Fruit fly (Drosophila melanogaster) whole organism, prepupa: ENCODE data around the gene wg.

Experiments used
- Blimp-1 ChIP-seq: fragments of 200-800 bp; sonication (Bioruptor generic); optimal IDR thresholded peaks from 3 replicates; lab custom pipeline; 2017; ENCODE audit warnings: missing biosample characterization, missing genetic modification characterization, mild to moderate bottlenecking, moderate library complexity, missing genetic modification reagents
- CG10631 ChIP-seq: fragments of 200-800 bp; sonication (Bioruptor generic); optimal IDR thresholded peaks from 2 replicates; lab custom pipeline; 2016; ENCODE audit warnings: missing biosample characterization, missing genetic modification characterization
- CG10669 ChIP-seq: fragments of 200-800 bp; sonication (Bioruptor generic); optimal IDR thresholded peaks from 3 replicates; lab custom pipeline; 2018; ENCODE audit warnings: missing biosample characterization, mild to moderate bottlenecking, missing genetic modification characterization, moderate library complexity
- CG11294 ChIP-seq: fragments of 200-800 bp; sonication (Bioruptor generic); IDR thresholded peaks from 2 replicates; pipeline ENCODE4 v1.3.6; 2022; ENCODE audit warnings: missing biosample characterization, missing genetic modification characterization
- CG11762 ChIP-seq: fragments of 200-800 bp; sonication (Bioruptor generic); optimal IDR thresholded peaks from 3 replicates; lab custom pipeline; 2016; ENCODE audit warnings: missing biosample characterization, missing genetic modification characterization; ENCODE audit not compliant: insufficient read depth
- CG11902 ChIP-seq: fragments of 200-800 bp; sonication (Bioruptor generic); optimal IDR thresholded peaks from 3 replicates; lab custom pipeline; 2016; ENCODE audit warnings: missing biosample characterization, missing genetic modification characterization
- CG15336 ChIP-seq: fragments of 200-800 bp; sonication (Bioruptor generic); IDR thresholded peaks from 2 replicates; pipeline ENCODE4 v1.3.6; 2022; ENCODE audit warnings: missing biosample characterization, missing genetic modification characterization
- CG16779 ChIP-seq: fragments of 200-800 bp; sonication (Bioruptor generic); optimal IDR thresholded peaks from 3 replicates; lab custom pipeline; 2017; ENCODE audit warnings: missing biosample characterization, mild to moderate bottlenecking, missing genetic modification characterization
- CG3032 ChIP-seq: fragments of 200-800 bp; optimal IDR thresholded peaks from 2 replicates; lab custom pipeline; 2019; ENCODE audit warnings: missing biosample characterization, mild to moderate bottlenecking, missing genetic modification characterization, moderate library complexity
- CG31627 ChIP-seq: fragments of 200-800 bp; sonication (Bioruptor generic); optimal IDR thresholded peaks from 3 replicates; lab custom pipeline; 2016; ENCODE audit warnings: missing biosample characterization, missing genetic modification characterization
- CG32006 ChIP-seq: fragments of 200-800 bp; sonication (Bioruptor generic); optimal IDR thresholded peaks from 3 replicates; lab custom pipeline; 2017; ENCODE audit warnings: missing biosample characterization, mild to moderate bottlenecking, missing genetic modification characterization
- CG34406 ChIP-seq: fragments of 200-800 bp; sonication (Bioruptor generic); optimal IDR thresholded peaks from 3 replicates; lab custom pipeline; 2016; ENCODE audit warnings: missing biosample characterization, missing genetic modification characterization
- CG3919 ChIP-seq: fragments of 200-800 bp; sonication (Bioruptor generic); optimal IDR thresholded peaks from 3 replicates; lab custom pipeline; 2016; ENCODE audit warnings: missing biosample characterization, missing genetic modification characterization
- CG6276 ChIP-seq: fragments of 200-800 bp; sonication (Bioruptor generic); optimal IDR thresholded peaks from 2 replicates; lab custom pipeline; 2017; ENCODE audit warnings: missing biosample characterization, mild to moderate bottlenecking, missing genetic modification characterization
- CG6808 ChIP-seq: fragments of 200-800 bp; sonication (Bioruptor generic); optimal IDR thresholded peaks from 3 replicates; lab custom pipeline; 2017; ENCODE audit warnings: missing biosample characterization, missing genetic modification characterization, mild to moderate bottlenecking, moderate library complexity, missing genetic modification reagents
- CG7368 ChIP-seq: fragments of 200-800 bp; sonication (Bioruptor generic); optimal IDR thresholded peaks from 3 replicates; lab custom pipeline; 2016; ENCODE audit warnings: missing biosample characterization, missing genetic modification characterization
- CG8119 ChIP-seq: fragments of 200-800 bp; sonication (Bioruptor generic); IDR thresholded peaks from 3 replicates; pipeline ENCODE4 v1.3.6; 2022; ENCODE audit warnings: missing biosample characterization, missing genetic modification characterization
- CG8319 ChIP-seq: fragments of 200-800 bp; sonication (Bioruptor generic); optimal IDR thresholded peaks from 3 replicates; lab custom pipeline; 2016; ENCODE audit warnings: missing biosample characterization, missing genetic modification characterization
- CG8632 ChIP-seq: fragments of 200-800 bp; sonication (Bioruptor generic); optimal IDR thresholded peaks from 3 replicates; lab custom pipeline; 2016; ENCODE audit warnings: missing biosample characterization, missing genetic modification characterization
- CG9139 ChIP-seq: fragments of 200-800 bp; sonication (Bioruptor generic); optimal IDR thresholded peaks from 3 replicates; lab custom pipeline; 2017; ENCODE audit warnings: missing biosample characterization, mild to moderate bottlenecking, missing genetic modification characterization
- Eip75B ChIP-seq: fragments of 200-800 bp; sonication (Bioruptor generic); optimal IDR thresholded peaks from 3 replicates; lab custom pipeline; 2016; ENCODE audit warnings: missing biosample characterization, missing genetic modification characterization
- Eip78C ChIP-seq: fragments of 200-800 bp; sonication (Bioruptor generic); peaks from one replicate; lab custom pipeline; 2016; ENCODE audit warnings: missing biosample characterization, missing genetic modification characterization
- Ets21C ChIP-seq: fragments of 200-800 bp; sonication (Bioruptor generic); optimal IDR thresholded peaks from 3 replicates; lab custom pipeline; 2016; ENCODE audit warnings: missing biosample characterization, missing genetic modification characterization
- Ets96B ChIP-seq: fragments of 200-800 bp; optimal IDR thresholded peaks from 2 replicates; lab custom pipeline; 2019; ENCODE audit warnings: missing biosample characterization, mild to moderate bottlenecking, missing genetic modification characterization, moderate library complexity
- Gug ChIP-seq: fragments of 200-800 bp; sonication (Bioruptor generic); IDR thresholded peaks from 2 replicates; pipeline ENCODE4 v1.3.6; 2022; ENCODE audit warnings: missing biosample characterization, missing genetic modification characterization
- Hr38 ChIP-seq: sonication (Bioruptor generic); optimal IDR thresholded peaks from 2 replicates; lab custom pipeline; 2016; ENCODE audit warnings: missing biosample characterization, missing genetic modification characterization
- Hr4 ChIP-seq: fragments of 200-800 bp; sonication (Bioruptor generic); optimal IDR thresholded peaks from 3 replicates; lab custom pipeline; 2016; ENCODE audit warnings: missing biosample characterization, missing genetic modification characterization
- Lpt ChIP-seq: fragments of 200-800 bp; sonication (Bioruptor generic); optimal IDR thresholded peaks from 3 replicates; lab custom pipeline; 2016; ENCODE audit warnings: missing biosample characterization, missing genetic modification characterization
- OdsH ChIP-seq: fragments of 200-800 bp; sonication (Bioruptor generic); optimal IDR thresholded peaks from 3 replicates; lab custom pipeline; 2016; ENCODE audit warnings: missing biosample characterization, missing genetic modification characterization
- Smox ChIP-seq: fragments of 200-800 bp; sonication (Bioruptor generic); optimal IDR thresholded peaks from 3 replicates; lab custom pipeline; 2016; ENCODE audit warnings: missing biosample characterization, missing genetic modification characterization
- Sox102F ChIP-seq: fragments of 200-800 bp; sonication (Bioruptor generic); optimal IDR thresholded peaks from 2 replicates; lab custom pipeline; 2016; ENCODE audit warnings: missing biosample characterization, mild to moderate bottlenecking, missing genetic modification characterization
- Sox14 ChIP-seq: fragments of 200-800 bp; sonication (Bioruptor generic); optimal IDR thresholded peaks from 3 replicates; lab custom pipeline; 2016; ENCODE audit warnings: missing biosample characterization, missing genetic modification characterization
- Sox15 ChIP-seq: fragments of 200-800 bp; sonication (Bioruptor generic); optimal IDR thresholded peaks from 3 replicates; lab custom pipeline; 2016; ENCODE audit warnings: missing biosample characterization, missing genetic modification characterization
- acj6 ChIP-seq: fragments of 200-800 bp; sonication (Bioruptor generic); optimal IDR thresholded peaks from 3 replicates; lab custom pipeline; 2016; ENCODE audit warnings: missing biosample characterization, missing genetic modification characterization
- cyc ChIP-seq: fragments of 200-800 bp; sonication (Bioruptor generic); optimal IDR thresholded peaks from 3 replicates; lab custom pipeline; 2016; ENCODE audit warnings: missing biosample characterization, missing genetic modification characterization
- dac ChIP-seq: fragments of 200-800 bp; sonication (Bioruptor generic); optimal IDR thresholded peaks from 2 replicates; lab custom pipeline; 2017; ENCODE audit warnings: missing biosample characterization, mild to moderate bottlenecking, missing genetic modification characterization
- dsx ChIP-seq: fragments of 200-800 bp; optimal IDR thresholded peaks from 3 replicates; lab custom pipeline; 2019; ENCODE audit warnings: missing biosample characterization, mild to moderate bottlenecking, missing genetic modification characterization, moderate library complexity; ENCODE audit not compliant: poor library complexity, severe bottlenecking
- eg ChIP-seq: fragments of 200-800 bp; sonication (Bioruptor generic); IDR thresholded peaks from 3 replicates; pipeline ENCODE4 v1.3.6; 2022; ENCODE audit warnings: missing biosample characterization, missing genetic modification characterization
- fd59A ChIP-seq: fragments of 200-800 bp; sonication (Bioruptor generic); optimal IDR thresholded peaks from 2 replicates; lab custom pipeline; 2017; ENCODE audit warnings: missing biosample characterization, mild to moderate bottlenecking, missing genetic modification characterization, missing genetic modification reagents
- fd85E ChIP-seq: fragments of 200-800 bp; sonication (Bioruptor generic); optimal IDR thresholded peaks from 3 replicates; lab custom pipeline; 2016; ENCODE audit warnings: missing biosample characterization, missing genetic modification characterization
- fkh ChIP-seq: fragments of 200-800 bp; sonication (Bioruptor generic); optimal IDR thresholded peaks from 3 replicates; lab custom pipeline; 2017; ENCODE audit warnings: missing biosample characterization, mild to moderate bottlenecking, missing genetic modification characterization, moderate library complexity
- net ChIP-seq: fragments of 200-800 bp; sonication (Bioruptor generic); optimal IDR thresholded peaks from 3 replicates; lab custom pipeline; 2016; ENCODE audit warnings: missing biosample characterization, missing genetic modification characterization
- pdm3 ChIP-seq: fragments of 200-800 bp; sonication (Bioruptor generic); optimal IDR thresholded peaks from 3 replicates; lab custom pipeline; 2016; ENCODE audit warnings: missing biosample characterization, missing genetic modification characterization
- salr ChIP-seq, 2 experiments: fragments of 200-800 bp; sonication (Bioruptor generic); optimal IDR thresholded peaks; 3 replicates each; lab custom pipeline; 2016 to 2018; ENCODE audit warnings: missing biosample characterization in 2 of 2, missing genetic modification characterization in 2 of 2, mild to moderate bottlenecking in 1 of 2
- spab ChIP-seq: fragments of 200-800 bp; sonication (Bioruptor generic); optimal IDR thresholded peaks from 2 replicates; lab custom pipeline; 2017; ENCODE audit warnings: missing biosample characterization, mild to moderate bottlenecking, missing genetic modification characterization, missing genetic modification reagents
- ss ChIP-seq, 2 experiments: fragments of 200-800 bp; sonication (Bioruptor generic); optimal IDR thresholded peaks; 2 replicates in 1 of 2; 3 replicates in 1 of 2; lab custom pipeline; 2017 to 2018; ENCODE audit warnings: mild to moderate bottlenecking in 2 of 2, missing biosample characterization in 2 of 2, missing genetic modification characterization in 2 of 2, moderate library complexity in 1 of 2
- svp ChIP-seq: fragments of 200-800 bp; sonication (Bioruptor generic); peaks from one replicate; lab custom pipeline; 2016; ENCODE audit warnings: missing biosample characterization, missing genetic modification characterization
- topi ChIP-seq: fragments of 200-800 bp; sonication (Bioruptor generic); optimal IDR thresholded peaks from 3 replicates; lab custom pipeline; 2016; ENCODE audit warnings: missing biosample characterization, missing genetic modification characterization
- vri ChIP-seq: fragments of 200-800 bp; sonication (Bioruptor generic); optimal IDR thresholded peaks from 3 replicates; lab custom pipeline; 2016; ENCODE audit warnings: missing biosample characterization, mild to moderate bottlenecking, missing genetic modification characterization

Gene wg

DNA sequence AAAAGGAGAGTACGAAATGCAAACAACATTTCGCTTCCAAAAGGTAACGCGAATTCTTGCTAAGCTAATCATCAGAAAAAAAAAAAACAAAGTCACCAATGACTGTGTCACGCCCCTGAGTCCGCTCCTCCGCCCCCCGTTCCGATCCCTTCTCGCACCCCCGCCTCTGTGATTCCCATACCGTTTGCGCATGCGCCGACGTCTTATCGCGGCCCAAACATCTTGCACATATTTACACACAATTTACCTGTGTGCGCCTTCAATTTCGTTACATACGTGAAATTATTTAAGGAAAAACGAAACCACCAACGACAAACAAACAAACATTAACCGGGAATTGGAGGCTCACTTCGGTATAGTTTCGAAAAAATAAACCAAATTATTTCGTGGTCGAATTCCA, 4.5 kb downstream of the wg start:
- no peak for TF ChIP-seq cyc (GFP tag; lab: Kevin White, UChicago)
- TF ChIP-seq CG8319 (GFP tag; lab: Kevin White, UChicago), result no peak
- no peak for TF ChIP-seq CG7368 (GFP tag; lab: Kevin White, UChicago)
- TF ChIP-seq fkh (GFP tag; lab: Kevin White, UChicago), result peak; percentile 62

DNA sequence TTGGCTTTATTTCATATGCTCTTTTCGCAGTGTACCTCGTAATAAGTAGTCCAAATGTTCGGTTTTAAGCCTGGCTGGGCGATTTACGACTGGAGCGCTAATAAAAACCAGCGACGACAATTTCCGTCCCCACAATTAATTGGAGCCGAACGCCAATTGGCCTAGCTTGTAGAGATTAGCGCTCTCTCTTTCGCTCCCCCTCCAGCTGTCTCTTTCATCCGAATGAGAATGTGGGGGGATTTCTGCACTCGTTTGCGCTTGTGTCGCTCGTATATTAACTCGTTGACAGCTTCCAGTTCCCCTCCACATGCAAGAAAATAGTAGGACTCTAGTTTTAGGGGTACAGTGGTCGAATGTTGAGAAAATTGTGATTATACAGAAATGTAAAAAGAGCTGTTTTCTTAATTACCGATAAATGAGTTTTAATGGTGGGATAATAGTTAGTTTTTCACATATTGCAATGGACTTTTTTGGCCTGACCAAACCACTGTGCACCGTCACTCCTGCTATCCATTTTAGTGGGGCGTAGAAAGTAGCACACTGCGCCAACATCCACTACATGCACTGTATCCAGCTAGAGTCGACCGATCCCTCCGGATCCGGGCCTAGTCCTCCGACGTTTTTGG, 6.4 kb downstream of the wg start:
- TF ChIP-seq Ets21C (GFP tag; lab: Kevin White, UChicago) (no peak), CG7368 (GFP tag; lab: Kevin White, UChicago) (peak; percentile 30), Hr38 (GFP tag; lab: Kevin White, UChicago) (peak; percentile 55), Sox14 (GFP tag; lab: Kevin White, UChicago) (peak; percentile 80), CG11294 (GFP tag; lab: Robert Waterston, UW) (peak; percentile 81), dac (GFP tag; lab: Kevin White, UChicago) (peak; percentile 80), salr (GFP tag; optimal IDR thresholded peaks at IDR 0.05; lab: Kevin White, UChicago) (peak; percentile 74 to 84), topi (peak; percentile 27), CG3032 (tag; lab: Kevin White, UChicago) (peak; percentile 88), CG11902 (GFP tag; lab: Kevin White, UChicago) (no peak), CG8319 (GFP tag; lab: Kevin White, UChicago) (no peak), Lpt (GFP tag; lab: Kevin White, UChicago) (peak; percentile 78), eg (GFP tag; lab: Robert Waterston, UW) (peak; percentile 94), Eip78C (peak; percentile 95), Sox15 (GFP tag; lab: Kevin White, UChicago) (no peak), Ets96B (tag; lab: Kevin White, UChicago) (peak; percentile 85), CG10631 (peak; percentile 80), CG8632 (GFP tag; lab: Kevin White, UChicago) (peak; percentile 55), CG6808 (peak; percentile 75), OdsH (GFP tag; lab: Kevin White, UChicago) (peak; percentile 73), pdm3 (GFP tag; lab: Kevin White, UChicago) (peak; percentile 79), CG3919 (GFP tag; lab: Kevin White, UChicago) (peak; percentile 85), CG16779 (tag; lab: Kevin White, UChicago) (peak; percentile 43), ss (GFP tag; optimal IDR thresholded peaks at IDR 0.05; lab: Kevin White, UChicago) (peak; percentile 71 to 72), Blimp-1 (GFP tag; lab: Kevin White, UChicago) (no peak), Hr4 (GFP tag; lab: Kevin White, UChicago) (peak; percentile 90), fd59A (GFP tag; lab: Kevin White, UChicago) (peak; percentile 77), spab (GFP tag; lab: Kevin White, UChicago) (peak; percentile 75), fd85E (GFP tag; lab: Kevin White, UChicago) (no peak), Eip75B (GFP tag; lab: Kevin White, UChicago) (peak; percentile 75), CG6276 (GFP tag; lab: Kevin White, UChicago) (peak; percentile 83), dsx (GFP tag; lab: Kevin White, UChicago) (peak; percentile 70), vri (GFP tag; lab: Kevin White, UChicago) (no peak), CG9139 (GFP tag; lab: Kevin White, UChicago) (peak; percentile 61), Sox102F (GFP tag; lab: Kevin White, UChicago) (no peak), acj6 (peak; percentile 66), Gug (GFP tag; lab: Robert Waterston, UW) (peak; percentile 81), CG32006 (GFP tag; lab: Kevin White, UChicago) (peak; percentile 90), svp (GFP tag; lab: Kevin White, UChicago) (no peak), CG10669 (GFP tag; lab: Kevin White, UChicago) (peak; percentile 78), CG31627 (GFP tag; lab: Kevin White, UChicago) (no peak), Smox (GFP tag; lab: Kevin White, UChicago) (no peak), CG11762 (GFP tag; lab: Kevin White, UChicago) (peak; percentile 57), net (GFP tag; lab: Kevin White, UChicago) (peak; percentile 75), CG34406 (GFP tag; lab: Kevin White, UChicago) (peak; percentile 38), CG15336 (peak; percentile 93), CG8119 (GFP tag; lab: Robert Waterston, UW) (peak; percentile 92)
